Fruit fly (Drosophila melanogaster) Kc167 (cell line): ENCODE data around the gene Hmbs.

Source experiments
- Myc ChIP-seq: fragments of >200 bp; optimal IDR thresholded peaks from 2 replicates; lab custom pipeline; 2017; ENCODE audit warnings: missing external identifiers
- Sin3A ChIP-seq: fragments of >200 bp; optimal IDR thresholded peaks from 2 replicates; lab custom pipeline; 2018; ENCODE audit warnings: missing external identifiers
- h ChIP-seq: fragments of >200 bp; optimal IDR thresholded peaks from 3 replicates; lab custom pipeline; 2018; ENCODE audit warnings: missing external identifiers
- insv ChIP-seq: fragments of >200 bp; optimal IDR thresholded peaks from 3 replicates; lab custom pipeline; 2018; ENCODE audit warnings: missing external identifiers
- psq ChIP-seq: fragments of >200 bp; optimal IDR thresholded peaks from 2 replicates; lab custom pipeline; 2017; ENCODE audit warnings: missing external identifiers
- ttk ChIP-seq: sonication (Bioruptor generic); optimal IDR thresholded peaks from 2 replicates; lab custom pipeline; 2017; ENCODE audit warnings: missing external identifiers

Hmbs gene

dm6 chr3L:1332973-1333372 lies 1.7 kb upstream of the Hmbs start, which contains the start of gene msd5:
Gene msd5, minus strand, starts transcription at chr3L:1333146.
- TF ChIP-seq Sin3A (lab: Kevin White, UChicago) = no peak
- TF ChIP-seq insv (lab: Kevin White, UChicago) = no peak
- TF ChIP-seq Myc (lab: Kevin White, UChicago) = no peak
- no peak for TF ChIP-seq psq (lab: Kevin White, UChicago)
- TF ChIP-seq h = no peak
- TF ChIP-seq ttk (lab: Kevin White, UChicago) = no peak

dm6 chr3L:1335428-1335764 lies 707 bp downstream of the Hmbs start:
- TF ChIP-seq Myc (lab: Kevin White, UChicago) (no peak), psq (lab: Kevin White, UChicago) (no peak), Sin3A (lab: Kevin White, UChicago) (no peak)

dm6 chr3L:1335989-1336961 lies 1.6 kb downstream of the Hmbs start:
- TF ChIP-seq insv (lab: Kevin White, UChicago) (no peak), Myc (lab: Kevin White, UChicago) (no peak), h (no peak), Sin3A (lab: Kevin White, UChicago) (no peak), psq (lab: Kevin White, UChicago) (no peak), ttk (lab: Kevin White, UChicago) (no peak)

dm6 chr3L:1342133-1342580 lies 7.5 kb downstream of the Hmbs start, which contains the start of gene indra:
Gene indra, minus strand, starts transcription at chr3L:1342403.
- no peak for TF ChIP-seq psq (lab: Kevin White, UChicago)
- TF ChIP-seq Myc (lab: Kevin White, UChicago) = no peak
- no peak for TF ChIP-seq Sin3A (lab: Kevin White, UChicago)
- TF ChIP-seq ttk (lab: Kevin White, UChicago) = no peak
- no peak for TF ChIP-seq h
- no peak for TF ChIP-seq insv (lab: Kevin White, UChicago)

dm6 chr3L:1346956-1347587 lies 12.4 kb downstream of the Hmbs start:
- TF ChIP-seq psq (lab: Kevin White, UChicago) (no peak), insv (lab: Kevin White, UChicago) (no peak), ttk (lab: Kevin White, UChicago) (no peak), Sin3A (lab: Kevin White, UChicago) (no peak), Myc (lab: Kevin White, UChicago) (no peak), h (no peak)

dm6 chr3L:1348248-1348647 lies 13.6 kb downstream of the Hmbs start:
- no peak for TF ChIP-seq psq (lab: Kevin White, UChicago)
- no peak for TF ChIP-seq insv (lab: Kevin White, UChicago)
- TF ChIP-seq ttk (lab: Kevin White, UChicago) = no peak
- TF ChIP-seq h = no peak
- TF ChIP-seq Myc (lab: Kevin White, UChicago) = no peak
- no peak for TF ChIP-seq Sin3A (lab: Kevin White, UChicago)

- TF ChIP-seq insv (lab: Kevin White, UChicago) (no peak), ttk (lab: Kevin White, UChicago) (no peak), psq (lab: Kevin White, UChicago) (no peak), Sin3A (lab: Kevin White, UChicago) (no peak), Myc (lab: Kevin White, UChicago) (no peak), h (no peak)
These were observed 14.2 kb downstream of the Hmbs start for dm6 chr3L:1348935-1349334.

- TF ChIP-seq h (no peak), Sin3A (lab: Kevin White, UChicago) (no peak), psq (lab: Kevin White, UChicago) (no peak), Myc (lab: Kevin White, UChicago) (no peak), ttk (lab: Kevin White, UChicago) (no peak), insv (lab: Kevin White, UChicago) (no peak)
These were observed 14.7 kb downstream of the Hmbs start for dm6 chr3L:1349397-1349796.

dm6 chr3L:1349942-1350923 lies 15.5 kb downstream of the Hmbs start:
- TF ChIP-seq insv (lab: Kevin White, UChicago) = no peak
- no peak for TF ChIP-seq Myc (lab: Kevin White, UChicago)
- peak; percentile 85 for TF ChIP-seq psq (lab: Kevin White, UChicago)
- TF ChIP-seq ttk (lab: Kevin White, UChicago) = no peak

- TF ChIP-seq h = no peak
- no peak for TF ChIP-seq Sin3A (lab: Kevin White, UChicago)
- no peak for TF ChIP-seq Myc (lab: Kevin White, UChicago)
- no peak for TF ChIP-seq ttk (lab: Kevin White, UChicago)
- peak; percentile 31 for TF ChIP-seq psq (lab: Kevin White, UChicago)
These were observed 16.2 kb downstream of the Hmbs start, which contains the start of gene CG9166 for dm6 chr3L:1350924-1351215. Gene CG9166, plus strand, starts transcription at chr3L:1351116.

dm6 chr3L:1352065-1352464 lies 17.4 kb downstream of the Hmbs start:
- TF ChIP-seq Sin3A (lab: Kevin White, UChicago) = no peak
- no peak for TF ChIP-seq h
- TF ChIP-seq insv (lab: Kevin White, UChicago) = no peak
- no peak for TF ChIP-seq Myc (lab: Kevin White, UChicago)
- TF ChIP-seq ttk (lab: Kevin White, UChicago) = no peak
- TF ChIP-seq psq (lab: Kevin White, UChicago) = no peak
